Worm (Caenorhabditis elegans): Measurements from ENCODE around the gene csn-6.

DNA sequence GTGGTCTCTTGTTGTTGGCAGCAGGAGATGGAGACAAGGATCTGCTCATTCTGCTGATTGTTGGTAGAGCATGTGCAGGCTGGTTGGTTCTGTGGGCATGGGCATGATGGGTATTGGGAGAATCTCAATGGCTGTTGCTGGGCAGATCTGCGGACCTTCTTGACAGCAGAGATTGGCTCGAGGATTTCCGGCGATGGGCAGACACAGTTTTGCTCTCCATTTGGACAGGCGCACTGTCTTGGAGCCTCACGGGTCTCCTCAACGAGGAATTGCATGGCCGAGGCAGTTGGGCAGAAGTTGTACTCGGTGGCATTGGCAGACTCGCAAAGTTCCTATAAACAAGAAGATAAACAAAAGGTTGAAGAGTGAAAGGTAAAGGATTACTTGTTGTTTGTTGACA, 29.9 kb downstream of the csn-6 start:
- no peak for TF ChIP-seq B0310.2 (tag; optimal IDR thresholded peaks at IDR 0.05)
- TF ChIP-seq tra-4 (tag; optimal IDR thresholded peaks at IDR 0.05) = no peak
- TF ChIP-seq ets-7 (tag; optimal IDR thresholded peaks at IDR 0.05) = no peak
- TF ChIP-seq ama-1 (optimal IDR thresholded peaks at IDR 0.05) = no peak
- no peak for TF ChIP-seq aly-1 (tag; optimal IDR thresholded peaks at IDR 0.05)
